Worm (Caenorhabditis elegans) whole organism, late embryonic: Measurements from ENCODE around the gene set-12.

Experiments used
- K09A11.1 ChIP-seq: sonication (generic microtip); optimal IDR thresholded peaks from 2 replicates; lab custom pipeline; 2017; ENCODE audit warnings: antibody characterized with exemption, mild to moderate bottlenecking, missing genetic modification characterization, missing compliant biosample characterization; ENCODE audit not compliant: insufficient read depth
- dve-1 ChIP-seq: sonication (generic microtip); optimal IDR thresholded peaks from 2 replicates; lab custom pipeline; 2017; ENCODE audit warnings: antibody characterized with exemption, mild to moderate bottlenecking, missing genetic modification characterization, missing compliant biosample characterization
- fkh-10 ChIP-seq: fragments of 150-350 bp; optimal IDR thresholded peaks from 2 replicates; lab custom pipeline; 2014; ENCODE audit warnings: missing biosample characterization, missing genetic modification reagents, missing genetic modification characterization
- gmeb-2 ChIP-seq: sonication (generic microtip); optimal IDR thresholded peaks from 2 replicates; lab custom pipeline; 2016; ENCODE audit warnings: missing genetic modification characterization, inconsistent platforms, missing compliant biosample characterization
- nhr-11 ChIP-seq: fragments of 150-350 bp; optimal IDR thresholded peaks from 2 replicates; lab custom pipeline; 2014; ENCODE audit warnings: missing biosample characterization, missing genetic modification characterization
- nhr-232 ChIP-seq: sonication (generic microtip); optimal IDR thresholded peaks from 2 replicates; lab custom pipeline; 2016; ENCODE audit warnings: missing genetic modification characterization, missing compliant biosample characterization
- pat-9 ChIP-seq: fragments of 200-800 bp; sonication (Bioruptor generic); optimal IDR thresholded peaks from 2 replicates; lab custom pipeline; 2018; ENCODE audit warnings: mild to moderate bottlenecking, missing genetic modification characterization, moderate library complexity, missing compliant biosample characterization
- pax-1 ChIP-seq: fragments of 150-350 bp; optimal IDR thresholded peaks from 2 replicates; lab custom pipeline; 2014; ENCODE audit warnings: missing biosample characterization, missing genetic modification characterization
- sdc-2 ChIP-seq: sonication (generic microtip); optimal IDR thresholded peaks from 2 replicates; lab custom pipeline; 2016; ENCODE audit warnings: missing genotype, missing genetic modification characterization, missing compliant biosample characterization

ce11 chrX:7750084-7750483, 14.0 kb upstream of the set-12 start:
- no peak for TF ChIP-seq sdc-2 (tag; lab: Kevin White, UChicago)
- no peak for TF ChIP-seq fkh-10 (GFP tag; lab: Kevin White, UChicago)
- no peak for TF ChIP-seq nhr-11 (tag; lab: Kevin White, UChicago)
- no peak for TF ChIP-seq pax-1 (tag; lab: Kevin White, UChicago)
- no peak for TF ChIP-seq nhr-232 (tag; lab: Kevin White, UChicago)
- no peak for TF ChIP-seq dve-1
- TF ChIP-seq K09A11.1 (tag; lab: Kevin White, UChicago), result no peak
- TF ChIP-seq pat-9 (tag; lab: Kevin White, UChicago), result no peak
- TF ChIP-seq gmeb-2 (tag; lab: Kevin White, UChicago), result no peak
